Worm (Caenorhabditis elegans): ENCODE data around the gene Y70C5C.1.

Y70C5C.1 gene

ce11 chrV:16725955-16726354 is 25.9 kb downstream of the Y70C5C.1 start (continued):
- TF ChIP-seq somi-1 (GFP tag; optimal IDR thresholded peaks at IDR 0.05) (no peak), athp-1 (tag; optimal IDR thresholded peaks at IDR 0.05) (no peak), egl-18 (GFP tag; IDR thresholded peaks at IDR 0.05) (no peak), aptf-3 (GFP tag; IDR thresholded peaks at IDR 0.05) (no peak), nhr-80 (tag; optimal IDR thresholded peaks at IDR 0.05) (peak; percentile 88), lag-1 (GFP tag; IDR thresholded peaks at IDR 0.05) (no peak), chd-7 (tag; optimal IDR thresholded peaks at IDR 0.05) (no peak), aptf-2 (GFP tag; conservative IDR thresholded peaks at IDR 0.05) (no peak), rpc-1 (optimal IDR thresholded peaks at IDR 0.05) (no peak), rpc-1 (tag; optimal IDR thresholded peaks at IDR 0.05) (no peak), tbx-9 (tag; optimal IDR thresholded peaks at IDR 0.05; ENCODE audit: borderline replicate concordance) (no peak), atf-7 (tag; optimal IDR thresholded peaks at IDR 0.05) (peak; percentile 14), let-607 (tag; optimal IDR thresholded peaks at IDR 0.05) (peak in 1 of 2 experiments; percentile 10), B0336.3 (GFP tag; IDR thresholded peaks at IDR 0.05) (no peak)

- TF ChIP-seq B0261.1 (tag; optimal IDR thresholded peaks at IDR 0.05) (no peak), lir-1 (GFP tag; conservative IDR thresholded peaks at IDR 0.05) (no peak), sea-2 (GFP tag; IDR thresholded peaks at IDR 0.05) (no peak), aptf-3 (GFP tag; IDR thresholded peaks at IDR 0.05) (no peak)
These were observed 26.9 kb downstream of the Y70C5C.1 start, which contains the start of gene T25E12.14 for ce11 chrV:16726915-16727314. TSS of gene T25E12.14 (plus strand) at chrV:16727215.

ce11 chrV:16728431-16728830 is 28.4 kb downstream of the Y70C5C.1 start, which contains the start of gene fbxa-127:
TSS of gene fbxa-127 (plus strand) at chrV:16728731.
- TF ChIP-seq ztf-18 (tag; optimal IDR thresholded peaks at IDR 0.05) (no peak), B0019.2 (GFP tag; conservative IDR thresholded peaks at IDR 0.05) (no peak), attf-3 (GFP tag; conservative IDR thresholded peaks at IDR 0.05) (no peak), ceh-79 (tag; optimal IDR thresholded peaks at IDR 0.05) (no peak), F57C9.4 (tag; optimal IDR thresholded peaks at IDR 0.05) (no peak), ztf-28 (GFP tag; IDR thresholded peaks at IDR 0.05) (no peak), rec-8 (tag; optimal IDR thresholded peaks at IDR 0.05) (no peak), F57A8.1 (GFP tag; optimal IDR thresholded peaks at IDR 0.05) (no peak)

- no peak for TF ChIP-seq ZK185.1 (tag; optimal IDR thresholded peaks at IDR 0.05; ENCODE audit: poor library complexity, severe bottlenecking)
These were observed 30.0 kb downstream of the Y70C5C.1 start, which contains the start of gene srz-99 for ce11 chrV:16729961-16730360. TSS of gene srz-99 (plus strand) at chrV:16730261.

- TF ChIP-seq Y79H2A.3 (GFP tag; conservative IDR thresholded peaks at IDR 0.05) (no peak), madf-3 (GFP tag; IDR thresholded peaks at IDR 0.05) (no peak), zim-3 (tag; optimal IDR thresholded peaks at IDR 0.05) (no peak), madf-8 (GFP tag; conservative IDR thresholded peaks at IDR 0.05) (no peak), ztf-26 (tag; optimal IDR thresholded peaks at IDR 0.05) (no peak), repo-1 (tag; optimal IDR thresholded peaks at IDR 0.05) (no peak), tbx-9 (tag; optimal IDR thresholded peaks at IDR 0.05; ENCODE audit: borderline replicate concordance) (no peak), ets-4 (GFP tag; optimal IDR thresholded peaks at IDR 0.05) (no peak), ztf-3 (GFP tag; optimal IDR thresholded peaks at IDR 0.05) (no peak), F57C9.4 (tag; optimal IDR thresholded peaks at IDR 0.05) (no peak), ztf-22 (GFP tag; optimal IDR thresholded peaks at IDR 0.05) (no peak), nhr-179 (tag; optimal IDR thresholded peaks at IDR 0.05) (no peak), bed-1 (GFP tag; IDR thresholded peaks at IDR 0.05) (no peak), sptf-2 (GFP tag; optimal IDR thresholded peaks at IDR 0.05) (no peak), ceh-91 (GFP tag; IDR thresholded peaks at IDR 0.05) (no peak), T07F8.4 (tag; optimal IDR thresholded peaks at IDR 0.05) (no peak), akir-1 (GFP tag; optimal IDR thresholded peaks at IDR 0.05) (no peak), ceh-40 (GFP tag; IDR thresholded peaks at IDR 0.05) (no peak)
These were observed 31.6 kb downstream of the Y70C5C.1 start, which contains the start of gene srz-100 for ce11 chrV:16731600-16731999. TSS of gene srz-100 (plus strand) at chrV:16731900.

All from whole organism, young adult.